Fruit fly (Drosophila melanogaster) whole organism, embryonic: ENCODE measurements around the gene kud.

ENCODE experiments used
- Ada2b ChIP-seq: fragments of 200-800 bp; sonication (Bioruptor generic); IDR thresholded peaks from 2 replicates; pipeline ENCODE4 v1.3.6; 2022; ENCODE audit warnings: missing biosample characterization, missing genetic modification characterization
- Atf3 ChIP-seq: fragments of 200-800 bp; sonication (Bioruptor generic); optimal IDR thresholded peaks from 3 replicates; lab custom pipeline; 2016; ENCODE audit warnings: missing biosample characterization, missing genetic modification characterization
- Bteb2 ChIP-seq: fragments of 200-800 bp; sonication (Bioruptor generic); optimal IDR thresholded peaks from 2 replicates; lab custom pipeline; 2016; ENCODE audit warnings: missing biosample characterization, missing genetic modification characterization
- CG12391 ChIP-seq: fragments of 200-800 bp; sonication (Bioruptor generic); optimal IDR thresholded peaks from 3 replicates; lab custom pipeline; 2018; ENCODE audit warnings: missing biosample characterization, mild to moderate bottlenecking, missing genetic modification characterization, moderate library complexity
- CG12744 ChIP-seq: fragments of 200-800 bp; sonication (Bioruptor generic); optimal IDR thresholded peaks from 2 replicates; lab custom pipeline; 2016; ENCODE audit warnings: missing biosample characterization, missing genetic modification characterization
- CG13123 ChIP-seq: fragments of 200-800 bp; sonication (Bioruptor generic); optimal IDR thresholded peaks from 2 replicates; lab custom pipeline; 2016; ENCODE audit warnings: missing biosample characterization, missing genetic modification characterization
- CG13624 ChIP-seq: fragments of 200-800 bp; sonication (Bioruptor generic); optimal IDR thresholded peaks from 2 replicates; lab custom pipeline; 2016; ENCODE audit warnings: missing biosample characterization, missing genetic modification characterization
- CG15269 ChIP-seq: fragments of 200-800 bp; sonication (Bioruptor generic); optimal IDR thresholded peaks from 2 replicates; lab custom pipeline; 2018; ENCODE audit warnings: missing biosample characterization, mild to moderate bottlenecking, missing genetic modification characterization, moderate library complexity
- CG15479 ChIP-seq: fragments of 200-800 bp; sonication (Bioruptor generic); optimal IDR thresholded peaks from 3 replicates; lab custom pipeline; 2019; ENCODE audit warnings: missing biosample characterization, mild to moderate bottlenecking, missing genetic modification characterization, moderate library complexity
- CG15601 ChIP-seq: fragments of 200-800 bp; sonication (Bioruptor generic); optimal IDR thresholded peaks from 3 replicates; lab custom pipeline; 2019; ENCODE audit warnings: missing biosample characterization, mild to moderate bottlenecking, missing genetic modification characterization, moderate library complexity
- CG1603 ChIP-seq: fragments of 200-800 bp; sonication (Bioruptor generic); optimal IDR thresholded peaks from 2 replicates; lab custom pipeline; 2019; ENCODE audit warnings: missing biosample characterization, mild to moderate bottlenecking, missing genetic modification characterization, moderate library complexity
- CG16779 ChIP-seq: fragments of 200-800 bp; sonication (Bioruptor generic); IDR thresholded peaks from 2 replicates; pipeline ENCODE4 v1.3.6; 2022; ENCODE audit warnings: missing biosample characterization, missing genetic modification characterization
- CG18599 ChIP-seq: fragments of 200-800 bp; sonication (Bioruptor generic); optimal IDR thresholded peaks from 3 replicates; lab custom pipeline; 2017; ENCODE audit warnings: missing biosample characterization, missing genetic modification characterization, mild to moderate bottlenecking, moderate library complexity, missing genetic modification reagents
- CG2120 ChIP-seq: fragments of 200-800 bp; sonication (Bioruptor generic); optimal IDR thresholded peaks from 3 replicates; lab custom pipeline; 2016; ENCODE audit warnings: missing biosample characterization, missing genetic modification characterization
- CG3065 ChIP-seq: fragments of 200-800 bp; sonication (Bioruptor generic); optimal IDR thresholded peaks from 2 replicates; lab custom pipeline; 2016; ENCODE audit warnings: missing biosample characterization, missing genetic modification characterization
- CG3838 ChIP-seq: fragments of 200-800 bp; sonication (Bioruptor generic); optimal IDR thresholded peaks from 3 replicates; lab custom pipeline; 2016; ENCODE audit warnings: missing biosample characterization, missing genetic modification characterization
- CG5180 ChIP-seq: fragments of 200-800 bp; sonication (Bioruptor generic); optimal IDR thresholded peaks from 3 replicates; lab custom pipeline; 2017; ENCODE audit warnings: missing biosample characterization, missing genetic modification characterization, mild to moderate bottlenecking, moderate library complexity, missing genetic modification reagents
- CG6175 ChIP-seq: fragments of 200-800 bp; sonication (Bioruptor generic); IDR thresholded peaks from 3 replicates; pipeline ENCODE4 v1.3.6; 2022; ENCODE audit warnings: missing biosample characterization, missing genetic modification characterization
- CG8944 ChIP-seq: fragments of 200-800 bp; sonication (Bioruptor generic); optimal IDR thresholded peaks from 3 replicates; lab custom pipeline; 2016; ENCODE audit warnings: missing biosample characterization, missing genetic modification characterization
- CG9876 ChIP-seq: fragments of 200-800 bp; sonication (Bioruptor generic); optimal IDR thresholded peaks from 2 replicates; lab custom pipeline; 2016; ENCODE audit warnings: missing biosample characterization, missing genetic modification characterization
- CoRest ChIP-seq: fragments of 200-800 bp; sonication (Bioruptor generic); optimal IDR thresholded peaks from 3 replicates; lab custom pipeline; 2018; ENCODE audit warnings: missing biosample characterization, mild to moderate bottlenecking, missing genetic modification characterization, moderate library complexity
- D ChIP-seq, 2 experiments: fragments of 200-800 bp in 1 of 2; fragments of >200 bp in 1 of 2; sonication (Bioruptor generic) in 1 of 2; optimal IDR thresholded peaks; 2 replicates in 1 of 2; 3 replicates in 1 of 2; lab custom pipeline; 2017; ENCODE audit warnings: mild to moderate bottlenecking in 1 of 2, missing biosample characterization in 1 of 2, missing genetic modification characterization in 1 of 2, missing genetic modification reagents in 1 of 2
- D19A ChIP-seq: fragments of 200-800 bp; optimal IDR thresholded peaks from 3 replicates; lab custom pipeline; 2019; ENCODE audit warnings: missing biosample characterization, mild to moderate bottlenecking, missing genetic modification characterization, moderate library complexity
- Dbx ChIP-seq: fragments of 200-800 bp; sonication (Bioruptor generic); IDR thresholded peaks from 3 replicates; pipeline ENCODE4 v1.3.6; 2022; ENCODE audit warnings: missing biosample characterization, missing genetic modification characterization
- Deaf1 ChIP-seq: fragments of 200-800 bp; optimal IDR thresholded peaks from 3 replicates; lab custom pipeline; 2019; ENCODE audit warnings: missing biosample characterization, mild to moderate bottlenecking, missing genetic modification characterization, moderate library complexity
- Dip3 ChIP-seq: fragments of 200-800 bp; sonication (Bioruptor generic); optimal IDR thresholded peaks from 3 replicates; lab custom pipeline; 2016; ENCODE audit warnings: missing biosample characterization, missing genetic modification characterization
- Doc3 ChIP-seq: fragments of 200-800 bp; sonication (Bioruptor generic); IDR thresholded peaks from 3 replicates; pipeline ENCODE4 v1.3.6; 2022; ENCODE audit warnings: missing biosample characterization, missing genetic modification characterization; ENCODE audit not compliant: partially characterized antibody
- MBD-R2 ChIP-seq: fragments of 200-800 bp; sonication (Bioruptor generic); IDR thresholded peaks from 2 replicates; pipeline ENCODE4 v1.3.6; 2022; ENCODE audit warnings: missing biosample characterization, missing genetic modification characterization
- Meics ChIP-seq: fragments of 200-800 bp; sonication (Bioruptor generic); optimal IDR thresholded peaks from 2 replicates; lab custom pipeline; 2017; ENCODE audit warnings: missing biosample characterization, mild to moderate bottlenecking, missing genetic modification characterization
- Neu2 ChIP-seq: fragments of 200-800 bp; sonication (Bioruptor generic); optimal IDR thresholded peaks from 3 replicates; lab custom pipeline; 2016; ENCODE audit warnings: missing biosample characterization, missing genetic modification characterization, borderline replicate concordance
- Nf-YC ChIP-seq: fragments of 200-800 bp; optimal IDR thresholded peaks from 3 replicates; lab custom pipeline; 2019; ENCODE audit warnings: missing biosample characterization, mild to moderate bottlenecking, missing genetic modification characterization, moderate library complexity
- Oaz ChIP-seq: fragments of 200-800 bp; sonication (Bioruptor generic); IDR thresholded peaks from 2 replicates; pipeline ENCODE4 v1.3.6; 2022; ENCODE audit warnings: missing biosample characterization, missing genetic modification characterization
- Oli ChIP-seq: fragments of 200-800 bp; sonication (Bioruptor generic); optimal IDR thresholded peaks from 2 replicates; lab custom pipeline; 2018; ENCODE audit warnings: missing biosample characterization, mild to moderate bottlenecking, missing genetic modification characterization, moderate library complexity
- Opbp ChIP-seq: fragments of 200-800 bp; sonication (Bioruptor generic); IDR thresholded peaks from 3 replicates; pipeline ENCODE4 v1.3.6; 2022; ENCODE audit warnings: missing biosample characterization, missing genetic modification characterization; ENCODE audit not compliant: partially characterized antibody
- Optix ChIP-seq: fragments of 200-800 bp; sonication (Bioruptor generic); IDR thresholded peaks from 3 replicates; pipeline ENCODE4 v1.3.6; 2022; ENCODE audit warnings: missing biosample characterization, missing genetic modification characterization
- Pdp1 ChIP-seq, 2 experiments: fragments of 200-800 bp; sonication (Bioruptor generic); optimal IDR thresholded peaks; 3 replicates each; lab custom pipeline; 2016; ENCODE audit warnings: missing biosample characterization in 2 of 2, missing genetic modification characterization in 2 of 2, mild to moderate bottlenecking in 1 of 2, moderate library complexity in 1 of 2
- Trl ChIP-seq, 3 experiments: fragments of >200 bp in 2 of 3; fragments of 200-800 bp in 1 of 3; sonication (Bioruptor generic) in 1 of 3; optimal IDR thresholded peaks; 2 replicates in 1 of 3; 3 replicates in 2 of 3; lab custom pipeline; 2016 to 2017; ENCODE audit warnings: missing biosample characterization in 1 of 3, missing genetic modification characterization in 1 of 3
- chinmo ChIP-seq: fragments of 200-800 bp; sonication (Bioruptor generic); IDR thresholded peaks from 4 replicates; pipeline ENCODE4 v1.3.6; 2022; ENCODE audit warnings: missing biosample characterization, missing genetic modification characterization; ENCODE audit not compliant: partially characterized antibody
- fd64A ChIP-seq: fragments of 200-800 bp; sonication (Bioruptor generic); optimal IDR thresholded peaks from 3 replicates; lab custom pipeline; 2018; ENCODE audit warnings: missing biosample characterization, mild to moderate bottlenecking, missing genetic modification characterization
- gem ChIP-seq: fragments of 200-800 bp; sonication (Bioruptor generic); optimal IDR thresholded peaks from 2 replicates; lab custom pipeline; 2019; ENCODE audit warnings: missing biosample characterization, mild to moderate bottlenecking, missing genetic modification characterization, moderate library complexity
- jigr1 ChIP-seq: fragments of 200-800 bp; sonication (Bioruptor generic); IDR thresholded peaks from 3 replicates; pipeline ENCODE4 v1.3.6; 2022; ENCODE audit warnings: missing biosample characterization, missing genetic modification characterization
- org-1 ChIP-seq: fragments of 200-800 bp; sonication (Bioruptor generic); optimal IDR thresholded peaks from 2 replicates; lab custom pipeline; 2017; ENCODE audit warnings: missing biosample characterization, missing genetic modification characterization
- otp ChIP-seq: fragments of 200-800 bp; sonication (Bioruptor generic); IDR thresholded peaks from 3 replicates; pipeline ENCODE4, ENCODE4 v1.3.6; 2022; ENCODE audit warnings: missing biosample characterization, missing genetic modification characterization
- p53 ChIP-seq: fragments of 200-800 bp; sonication (Bioruptor generic); optimal IDR thresholded peaks from 2 replicates; lab custom pipeline; 2016; ENCODE audit warnings: missing biosample characterization, missing genetic modification characterization
- run ChIP-seq: fragments of 200-800 bp; sonication (Bioruptor generic); optimal IDR thresholded peaks from 3 replicates; lab custom pipeline; 2018; ENCODE audit warnings: missing biosample characterization, mild to moderate bottlenecking, missing genetic modification characterization
- shn ChIP-seq: fragments of 200-800 bp; sonication (Bioruptor generic); optimal IDR thresholded peaks from 3 replicates; lab custom pipeline; 2016; ENCODE audit warnings: missing biosample characterization, missing genetic modification characterization
- sr ChIP-seq: fragments of 200-800 bp; sonication (Bioruptor generic); IDR thresholded peaks from 3 replicates; pipeline ENCODE4 v1.3.6; 2022; ENCODE audit warnings: missing biosample characterization, missing genetic modification characterization
- tgo ChIP-seq: fragments of 200-800 bp; sonication (Bioruptor generic); IDR thresholded peaks from 3 replicates; pipeline ENCODE4 v1.3.6; 2022; ENCODE audit warnings: missing biosample characterization, missing genetic modification characterization
- unpg ChIP-seq: fragments of 200-800 bp; sonication (Bioruptor generic); optimal IDR thresholded peaks from 3 replicates; lab custom pipeline; 2018; ENCODE audit warnings: missing biosample characterization, mild to moderate bottlenecking, missing genetic modification characterization, moderate library complexity
- yki ChIP-seq: fragments of >200 bp; optimal IDR thresholded peaks from 3 replicates; lab custom pipeline; 2018
- z ChIP-seq: fragments of 200-800 bp; sonication (Bioruptor generic); IDR thresholded peaks from 3 replicates; pipeline ENCODE4 v1.3.6; 2022; ENCODE audit warnings: missing biosample characterization, missing genetic modification characterization

Gene kud

DNA sequence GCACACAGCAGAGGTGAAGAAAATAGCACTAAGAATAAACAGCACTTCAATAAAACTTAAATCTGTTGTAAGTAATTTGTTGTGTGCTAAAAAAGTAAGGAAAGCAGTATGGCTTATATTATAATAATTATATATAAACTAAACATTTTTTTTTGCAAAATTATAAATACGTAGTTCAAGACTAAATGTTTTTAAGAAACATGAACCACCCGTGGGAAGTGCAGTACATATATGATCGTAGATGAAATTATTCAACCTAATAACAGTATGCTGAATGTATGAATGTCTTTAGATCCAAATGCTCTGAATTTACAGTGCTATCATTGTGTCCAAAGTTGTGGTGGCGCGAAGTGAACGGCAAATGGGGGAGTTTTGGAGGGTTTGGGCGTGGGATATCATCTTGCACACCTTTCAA lies 25.9 kb upstream of the kud start (continued):
- peak; percentile 12 for TF ChIP-seq Deaf1 (tag; lab: Kevin White, UChicago)
- TF ChIP-seq otp (GFP tag; lab: Robert Waterston, UW), result no peak
- no peak for TF ChIP-seq jigr1 (GFP tag; lab: Robert Waterston, UW)
- TF ChIP-seq run (tag; lab: Kevin White, UChicago), result no peak
- no peak for TF ChIP-seq CG13123
- no peak for TF ChIP-seq CG3065
- TF ChIP-seq Bteb2 (GFP tag; lab: Kevin White, UChicago), result no peak
- TF ChIP-seq Oli (tag; lab: Kevin White, UChicago), result peak; percentile 35
- no peak for TF ChIP-seq Optix (GFP tag; lab: Robert Waterston, UW)
- no peak for TF ChIP-seq CG12744
- no peak for TF ChIP-seq CG16779 (GFP tag; lab: Robert Waterston, UW)
- TF ChIP-seq Trl (optimal IDR thresholded peaks at IDR 0.05; lab: Kevin White, UChicago), result no peak
- no peak for TF ChIP-seq Trl (GFP tag; optimal IDR thresholded peaks at IDR 0.05; lab: Kevin White, UChicago)
- no peak for TF ChIP-seq Nf-YC
- no peak for TF ChIP-seq sr
- no peak for TF ChIP-seq CG8944 (GFP tag; lab: Kevin White, UChicago)
- TF ChIP-seq Ada2b (GFP tag; lab: Robert Waterston, UW), result no peak
- peak; percentile 35 for TF ChIP-seq CoRest (tag; lab: Kevin White, UChicago)
- no peak for TF ChIP-seq fd64A (GFP tag; lab: Kevin White, UChicago)
- no peak for TF ChIP-seq MBD-R2 (GFP tag; lab: Robert Waterston, UW)
- peak; percentile 29 for TF ChIP-seq D19A (tag; lab: Kevin White, UChicago)
- TF ChIP-seq gem, result peak; percentile 62
- no peak for TF ChIP-seq z (GFP tag; lab: Robert Waterston, UW)
- TF ChIP-seq p53 (GFP tag; lab: Kevin White, UChicago), result no peak
- peak; percentile 31 for TF ChIP-seq org-1 (GFP tag; lab: Kevin White, UChicago)
- no peak for TF ChIP-seq Oaz (GFP tag; lab: Robert Waterston, UW)
- no peak for TF ChIP-seq chinmo (GFP tag; lab: Robert Waterston, UW)
- TF ChIP-seq Neu2 (GFP tag; lab: Kevin White, UChicago), result no peak
- TF ChIP-seq Meics, result peak; percentile 30
- no peak for TF ChIP-seq Atf3 (GFP tag; lab: Kevin White, UChicago)
- TF ChIP-seq CG13624 (GFP tag; lab: Kevin White, UChicago), result no peak
- no peak for TF ChIP-seq Pdp1 (GFP tag; optimal IDR thresholded peaks at IDR 0.05; lab: Kevin White, UChicago)
- TF ChIP-seq CG15269 (tag; lab: Kevin White, UChicago), result peak; percentile 19
- no peak; the same call in 2 of the 3 replicates for TF ChIP-seq tgo (GFP tag; lab: Robert Waterston, UW)
- peak; percentile 1 for TF ChIP-seq CG2120 (GFP tag; lab: Kevin White, UChicago)
- TF ChIP-seq CG6175 (GFP tag; lab: Robert Waterston, UW), result no peak
- no peak for TF ChIP-seq yki (lab: Kevin White, UChicago)
- no peak for TF ChIP-seq Doc3
- TF ChIP-seq CG15601 (tag; lab: Kevin White, UChicago), result no peak
- TF ChIP-seq Dbx, result 0 out of 3 replicates have a peak, but pooled peaks have one; percentile 7
- TF ChIP-seq unpg, result peak; percentile 32
- no peak for TF ChIP-seq D (optimal IDR thresholded peaks at IDR 0.05; lab: Kevin White, UChicago)
- peak; percentile 35 for TF ChIP-seq D (GFP tag; optimal IDR thresholded peaks at IDR 0.05; lab: Kevin White, UChicago)
- no peak for TF ChIP-seq CG15479 (GFP tag; lab: Kevin White, UChicago)
- TF ChIP-seq CG1603 (tag; lab: Kevin White, UChicago), result no peak
- TF ChIP-seq Dip3 (GFP tag; lab: Kevin White, UChicago), result no peak
- TF ChIP-seq CG9876 (GFP tag; lab: Kevin White, UChicago), result no peak
- TF ChIP-seq Opbp, result no peak
- TF ChIP-seq CG5180, result no peak
- TF ChIP-seq CG12391 (tag; lab: Kevin White, UChicago), result peak; percentile 41
- TF ChIP-seq CG18599 (GFP tag; lab: Kevin White, UChicago), result peak; percentile 51
- no peak for TF ChIP-seq shn (GFP tag; lab: Kevin White, UChicago)
- TF ChIP-seq CG3838, result no peak
